Fruit fly (Drosophila melanogaster) whole organism, embryonic: ENCODE results near the gene gry.
A peak's percentile ranks its signal among the peaks of the same experiment; 100 is the strongest.

Experiments used
- Antp ChIP-seq: fragments of 200-800 bp; sonication (Bioruptor generic); optimal IDR thresholded peaks from 3 replicates; lab custom pipeline; 2016; ENCODE audit warnings: missing biosample characterization, missing genetic modification characterization
- Asciz ChIP-seq: fragments of 200-800 bp; sonication (Bioruptor generic); optimal IDR thresholded peaks from 2 replicates; lab custom pipeline; 2017; ENCODE audit warnings: missing biosample characterization, mild to moderate bottlenecking, missing genetic modification characterization, missing genetic modification reagents
- Atf6 ChIP-seq: fragments of 200-800 bp; sonication (Bioruptor generic); IDR thresholded peaks from 2 replicates; pipeline ENCODE4 v1.3.6; 2022; ENCODE audit warnings: missing biosample characterization, missing genetic modification characterization
- B-H2 ChIP-seq: fragments of 200-800 bp; sonication (Bioruptor generic); optimal IDR thresholded peaks from 2 replicates; lab custom pipeline; 2018; ENCODE audit warnings: missing biosample characterization, mild to moderate bottlenecking, missing genetic modification characterization
- CG10462 ChIP-seq: fragments of 200-800 bp; sonication (Bioruptor generic); optimal IDR thresholded peaks from 2 replicates; lab custom pipeline; 2016; ENCODE audit warnings: missing biosample characterization, missing genetic modification characterization
- CG13123 ChIP-seq: fragments of 200-800 bp; sonication (Bioruptor generic); optimal IDR thresholded peaks from 2 replicates; lab custom pipeline; 2016; ENCODE audit warnings: missing biosample characterization, missing genetic modification characterization
- CG1529 ChIP-seq: fragments of 200-800 bp; sonication (Bioruptor generic); optimal IDR thresholded peaks from 3 replicates; lab custom pipeline; 2018; ENCODE audit warnings: missing biosample characterization, missing genetic modification characterization
- CG15601 ChIP-seq: fragments of 200-800 bp; sonication (Bioruptor generic); optimal IDR thresholded peaks from 3 replicates; lab custom pipeline; 2019; ENCODE audit warnings: missing biosample characterization, mild to moderate bottlenecking, missing genetic modification characterization, moderate library complexity
- CG15696 ChIP-seq: fragments of 200-800 bp; sonication (Bioruptor generic); optimal IDR thresholded peaks from 2 replicates; lab custom pipeline; 2019; ENCODE audit warnings: missing biosample characterization, mild to moderate bottlenecking, missing genetic modification characterization, moderate library complexity
- CG1647 ChIP-seq: fragments of 200-800 bp; sonication (Bioruptor generic); optimal IDR thresholded peaks from 3 replicates; lab custom pipeline; 2016; ENCODE audit warnings: missing biosample characterization, missing genetic modification characterization
- CG2129 ChIP-seq: fragments of 200-800 bp; sonication (Bioruptor generic); IDR thresholded peaks from 2 replicates; pipeline ENCODE4 v1.3.6; 2022; ENCODE audit warnings: missing biosample characterization, missing genetic modification characterization; ENCODE audit not compliant: partially characterized antibody
- CG3065 ChIP-seq: fragments of 200-800 bp; sonication (Bioruptor generic); optimal IDR thresholded peaks from 2 replicates; lab custom pipeline; 2016; ENCODE audit warnings: missing biosample characterization, missing genetic modification characterization
- CG4282 ChIP-seq: fragments of 200-800 bp; sonication (Bioruptor generic); optimal IDR thresholded peaks from 2 replicates; lab custom pipeline; 2016; ENCODE audit warnings: missing biosample characterization, missing genetic modification characterization
- CG6654 ChIP-seq: fragments of 200-800 bp; sonication (Bioruptor generic); optimal IDR thresholded peaks from 2 replicates; lab custom pipeline; 2017; ENCODE audit warnings: missing biosample characterization, mild to moderate bottlenecking, missing genetic modification characterization
- CG6791 ChIP-seq: fragments of 200-800 bp; sonication (Bioruptor generic); IDR thresholded peaks from 3 replicates; pipeline ENCODE4 v1.3.6; 2022; ENCODE audit warnings: missing biosample characterization, missing genetic modification characterization; ENCODE audit not compliant: partially characterized antibody
- CG7928 ChIP-seq: fragments of 200-800 bp; sonication (Bioruptor generic); optimal IDR thresholded peaks from 2 replicates; lab custom pipeline; 2017; ENCODE audit warnings: missing biosample characterization, mild to moderate bottlenecking, missing genetic modification characterization
- CG8089 ChIP-seq: fragments of 200-800 bp; sonication (Bioruptor generic); optimal IDR thresholded peaks from 3 replicates; lab custom pipeline; 2016; ENCODE audit warnings: missing biosample characterization, missing genetic modification characterization
- CG8765 ChIP-seq: fragments of 200-800 bp; sonication (Bioruptor generic); IDR thresholded peaks from 2 replicates; pipeline ENCODE4 v1.3.6; 2022; ENCODE audit warnings: missing biosample characterization, missing genetic modification characterization
- Deaf1 ChIP-seq: fragments of 200-800 bp; optimal IDR thresholded peaks from 3 replicates; lab custom pipeline; 2019; ENCODE audit warnings: missing biosample characterization, mild to moderate bottlenecking, missing genetic modification characterization, moderate library complexity
- Drgx ChIP-seq: fragments of 200-800 bp; sonication (Bioruptor generic); IDR thresholded peaks from 2 replicates; pipeline ENCODE4 v1.3.6; 2022; ENCODE audit warnings: missing biosample characterization, missing genetic modification characterization
- Hsf ChIP-seq: fragments of 200-800 bp; sonication (Bioruptor generic); optimal IDR thresholded peaks from 3 replicates; lab custom pipeline; 2016; ENCODE audit warnings: missing biosample characterization, missing genetic modification characterization
- Nf-YA ChIP-seq: fragments of 200-800 bp; sonication (Bioruptor generic); IDR thresholded peaks from 2 replicates; pipeline ENCODE4 v1.3.6; 2022; ENCODE audit warnings: missing biosample characterization, missing genetic modification characterization
- Nf-YC ChIP-seq: fragments of 200-800 bp; optimal IDR thresholded peaks from 3 replicates; lab custom pipeline; 2019; ENCODE audit warnings: missing biosample characterization, mild to moderate bottlenecking, missing genetic modification characterization, moderate library complexity
- NfI ChIP-seq: fragments of 200-800 bp; sonication (Bioruptor generic); optimal IDR thresholded peaks from 3 replicates; lab custom pipeline; 2018; ENCODE audit warnings: missing biosample characterization, mild to moderate bottlenecking, missing genetic modification characterization, moderate library complexity
- PHDP ChIP-seq: fragments of 200-800 bp; sonication (Bioruptor generic); optimal IDR thresholded peaks from 3 replicates; lab custom pipeline; 2018; ENCODE audit warnings: missing biosample characterization, mild to moderate bottlenecking, missing genetic modification characterization, moderate library complexity
- amos ChIP-seq: fragments of 200-800 bp; sonication (Bioruptor generic); IDR thresholded peaks from 2 replicates; pipeline ENCODE4 v1.3.6; 2022; ENCODE audit warnings: missing biosample characterization, missing genetic modification characterization; ENCODE audit not compliant: partially characterized antibody
- chm ChIP-seq: fragments of 200-800 bp; sonication (Bioruptor generic); IDR thresholded peaks from 2 replicates; pipeline ENCODE4 v1.3.6; 2022; ENCODE audit warnings: missing biosample characterization, missing genetic modification characterization
- corto ChIP-seq: fragments of 200-800 bp; sonication (Bioruptor generic); optimal IDR thresholded peaks from 2 replicates; lab custom pipeline; 2016; ENCODE audit warnings: missing biosample characterization, mild to moderate bottlenecking, missing genetic modification characterization, moderate library complexity
- crc ChIP-seq: fragments of 200-800 bp; sonication (Bioruptor generic); optimal IDR thresholded peaks from 2 replicates; lab custom pipeline; 2016; ENCODE audit warnings: missing biosample characterization, missing genetic modification characterization
- dati ChIP-seq: fragments of 200-800 bp; sonication (Bioruptor generic); IDR thresholded peaks from 2 replicates; pipeline ENCODE4 v1.3.6; 2022; ENCODE audit warnings: missing biosample characterization, missing genetic modification characterization
- en ChIP-seq: fragments of 200-800 bp; sonication (Bioruptor generic); optimal IDR thresholded peaks from 2 replicates; lab custom pipeline; 2016; ENCODE audit warnings: missing biosample characterization, missing genetic modification characterization
- esg ChIP-seq: fragments of 200-800 bp; sonication (Bioruptor generic); conservative IDR thresholded peaks from 2 replicates; pipeline ENCODE4 v1.3.6; 2022; ENCODE audit warnings: missing biosample characterization, missing genetic modification characterization
- eyg ChIP-seq: fragments of 200-800 bp; sonication (Bioruptor generic); optimal IDR thresholded peaks from 3 replicates; lab custom pipeline; 2016; ENCODE audit warnings: missing biosample characterization, missing genetic modification characterization
- ftz-f1 ChIP-seq: fragments of 200-800 bp; sonication (Bioruptor generic); optimal IDR thresholded peaks from 2 replicates; lab custom pipeline; 2016; ENCODE audit warnings: missing biosample characterization, missing genetic modification characterization
- gfzf ChIP-seq: fragments of 200-800 bp; sonication (Bioruptor generic); optimal IDR thresholded peaks from 2 replicates; lab custom pipeline; 2016; ENCODE audit warnings: missing biosample characterization, mild to moderate bottlenecking, missing genetic modification characterization, moderate library complexity
- her ChIP-seq: fragments of 200-800 bp; sonication (Bioruptor generic); optimal IDR thresholded peaks from 2 replicates; lab custom pipeline; 2016; ENCODE audit warnings: missing biosample characterization, missing genetic modification characterization
- jing ChIP-seq: fragments of 200-800 bp; sonication (Bioruptor generic); optimal IDR thresholded peaks from 2 replicates; lab custom pipeline; 2018; ENCODE audit warnings: missing biosample characterization, mild to moderate bottlenecking, missing genetic modification characterization
- kay ChIP-seq: fragments of 200-800 bp; sonication (Bioruptor generic); optimal IDR thresholded peaks from 2 replicates; lab custom pipeline; 2016; ENCODE audit warnings: missing biosample characterization, missing genetic modification characterization
- nau ChIP-seq: fragments of 200-800 bp; sonication (Bioruptor generic); optimal IDR thresholded peaks from 3 replicates; lab custom pipeline; 2017; ENCODE audit warnings: missing biosample characterization, mild to moderate bottlenecking, missing genetic modification characterization, missing genetic modification reagents
- pan ChIP-seq, 4 experiments: fragments of >200 bp in 3 of 4; fragments of 200-800 bp in 1 of 4; sonication (Bioruptor generic) in 1 of 4; optimal IDR thresholded peaks in 3 of 4; IDR thresholded peaks in 1 of 4; 2 replicates each; pipeline versions ENCODE4 v1.3.6 to Lab custom; 2017 to 2022; ENCODE audit warnings: missing biosample characterization in 2 of 4, missing genetic modification characterization in 2 of 4, mixed read lengths in 1 of 4
- slbo ChIP-seq: fragments of 200-800 bp; sonication (Bioruptor generic); IDR thresholded peaks from 2 replicates; pipeline ENCODE4 v1.3.6; 2022; ENCODE audit warnings: missing biosample characterization, missing genetic modification characterization
- slp2 ChIP-seq: fragments of 200-800 bp; sonication (Bioruptor generic); optimal IDR thresholded peaks from 2 replicates; lab custom pipeline; 2016; ENCODE audit warnings: missing biosample characterization, missing genetic modification characterization
- tap ChIP-seq: fragments of 200-800 bp; optimal IDR thresholded peaks from 3 replicates; lab custom pipeline; 2019; ENCODE audit warnings: missing biosample characterization, mild to moderate bottlenecking, missing genetic modification characterization, moderate library complexity
- tgo ChIP-seq: fragments of 200-800 bp; sonication (Bioruptor generic); IDR thresholded peaks from 3 replicates; pipeline ENCODE4 v1.3.6; 2022; ENCODE audit warnings: missing biosample characterization, missing genetic modification characterization
- tll ChIP-seq, 2 experiments: fragments of 200-800 bp in 1 of 2; fragments of >200 bp in 1 of 2; sonication (Bioruptor generic) in 1 of 2; optimal IDR thresholded peaks; 2 replicates each; lab custom pipeline; 2017 to 2019; ENCODE audit warnings: missing biosample characterization in 2 of 2, missing genetic modification characterization in 2 of 2, mild to moderate bottlenecking in 1 of 2, moderate library complexity in 1 of 2
- wor ChIP-seq: fragments of 200-800 bp; sonication (Bioruptor generic); IDR thresholded peaks from 2 replicates; pipeline ENCODE4 v1.3.6; 2022; ENCODE audit warnings: missing biosample characterization, missing genetic modification characterization
- zf30C ChIP-seq: fragments of 200-800 bp; sonication (Bioruptor generic); optimal IDR thresholded peaks from 3 replicates; lab custom pipeline; 2018; ENCODE audit warnings: missing biosample characterization, mild to moderate bottlenecking, missing genetic modification characterization
- zfh2 ChIP-seq: fragments of 200-800 bp; sonication (Bioruptor generic); optimal IDR thresholded peaks from 2 replicates; lab custom pipeline; 2016; ENCODE audit warnings: missing biosample characterization, missing genetic modification characterization

Gene gry

DNA sequence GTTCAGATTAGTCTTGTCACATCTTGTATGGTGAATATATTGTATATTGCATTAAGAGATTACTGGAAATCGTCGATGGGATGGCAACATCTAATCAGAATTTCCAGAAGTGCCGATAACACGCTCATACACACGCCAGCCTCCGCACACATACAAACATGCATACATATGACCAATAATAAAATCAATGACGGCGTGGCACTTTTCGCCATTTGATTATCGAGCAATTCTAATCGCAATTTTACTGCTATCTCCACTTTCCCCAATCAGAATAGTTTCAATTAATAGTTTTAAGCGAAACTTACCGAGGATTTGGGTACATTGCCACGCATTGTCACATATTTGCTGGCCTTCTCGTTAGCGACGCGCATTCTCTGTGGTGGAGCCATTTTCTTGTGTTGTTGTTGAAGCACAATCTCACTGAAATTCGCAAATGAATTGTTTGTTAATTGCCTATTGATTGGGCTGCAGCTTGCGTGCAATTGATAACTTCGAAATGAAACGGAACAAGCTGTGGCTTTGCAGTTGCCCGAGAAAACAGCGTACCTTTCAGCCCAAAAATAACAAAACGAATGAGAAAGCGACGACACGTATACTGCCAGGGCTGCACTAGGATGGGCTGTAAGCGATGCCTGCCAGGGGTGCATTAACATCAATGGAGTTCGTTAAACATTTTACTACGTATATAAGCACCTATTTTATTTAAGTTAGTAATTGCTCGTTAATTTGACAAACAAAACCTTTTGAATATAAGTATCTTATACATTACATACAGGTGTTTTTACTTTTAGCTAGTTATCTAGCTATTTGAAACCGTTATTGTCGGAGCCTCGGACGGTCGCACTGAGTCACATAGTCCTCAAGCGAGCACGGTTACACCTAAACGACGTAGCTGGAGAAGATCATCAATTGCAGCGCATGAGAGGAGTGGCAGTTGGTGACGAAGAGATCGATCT, at the start of gene gry, which contains the start of gene CG32276 (continued):
- TF ChIP-seq wor (GFP tag; lab: Robert Waterston, UW): peak; percentile 59
- peak; percentile 48 for TF ChIP-seq crc (GFP tag; lab: Kevin White, UChicago)
- peak; percentile 83 for TF ChIP-seq B-H2
- TF ChIP-seq zf30C (GFP tag; lab: Kevin White, UChicago): no peak
- TF ChIP-seq CG7928: peak; percentile 99
- TF ChIP-seq Drgx (GFP tag; lab: Robert Waterston, UW): peak; percentile 55; the same call in 1 of the 2 replicates
- peak; percentile 85 for TF ChIP-seq zfh2 (GFP tag; lab: Kevin White, UChicago)
- TF ChIP-seq dati (GFP tag; lab: Robert Waterston, UW): peak; percentile 48; the same call in 1 of the 2 replicates
- peak; percentile 94 for TF ChIP-seq gfzf (GFP tag; lab: Kevin White, UChicago)
- peak; percentile 85 for TF ChIP-seq Hsf
- TF ChIP-seq CG8089 (GFP tag; lab: Kevin White, UChicago): peak; percentile 58
- peak; percentile 67 for TF ChIP-seq slp2 (GFP tag; lab: Kevin White, UChicago)
- TF ChIP-seq Atf6 (GFP tag; lab: Robert Waterston, UW): peak; percentile 39; the same call in 1 of the 2 replicates
- peak; percentile 53 for TF ChIP-seq en
- peak; percentile 67 for TF ChIP-seq CG4282 (GFP tag; lab: Kevin White, UChicago)
- peak; percentile 64 to 72 for TF ChIP-seq tll (GFP tag; optimal IDR thresholded peaks at IDR 0.05; lab: Kevin White, UChicago)
- TF ChIP-seq Antp (GFP tag; lab: Kevin White, UChicago): peak; percentile 79
- TF ChIP-seq amos: no peak; the same call in 1 of the 2 replicates
- TF ChIP-seq slbo: peak; percentile 86
- no peak for TF ChIP-seq Asciz (GFP tag; lab: Kevin White, UChicago)
- peak; percentile 63 for TF ChIP-seq tap
- TF ChIP-seq CG1647: peak; percentile 79
- peak; percentile 54 for TF ChIP-seq eyg (GFP tag; lab: Kevin White, UChicago)
- peak; percentile 75 for TF ChIP-seq CG15696 (tag; lab: Kevin White, UChicago)
- TF ChIP-seq Nf-YA: no peak
- TF ChIP-seq Deaf1: no peak
- peak; percentile 74 for TF ChIP-seq chm (GFP tag; lab: Robert Waterston, UW)
- no peak for TF ChIP-seq corto (GFP tag; lab: Kevin White, UChicago)
- no peak for TF ChIP-seq PHDP (tag; lab: Kevin White, UChicago)
- TF ChIP-seq esg (GFP tag; lab: Robert Waterston, UW): peak; percentile 65
- TF ChIP-seq CG3065 (GFP tag; lab: Kevin White, UChicago): peak; percentile 50
- TF ChIP-seq Nf-YC (tag; lab: Kevin White, UChicago): no peak
- TF ChIP-seq CG10462 (GFP tag; lab: Kevin White, UChicago): peak; percentile 66
- peak; percentile 83 for TF ChIP-seq ftz-f1 (GFP tag; lab: Kevin White, UChicago)
- peak; percentile 71 for TF ChIP-seq CG8765
- no peak for TF ChIP-seq CG6654
- TF ChIP-seq nau: no peak
- peak; percentile 71 for TF ChIP-seq her (GFP tag; lab: Kevin White, UChicago)
- TF ChIP-seq CG2129: no peak
- TF ChIP-seq CG15601: no peak
- TF ChIP-seq NfI (GFP tag; lab: Kevin White, UChicago): peak; percentile 73
- TF ChIP-seq CG1529 (GFP tag; lab: Kevin White, UChicago): no peak
- peak; percentile 83 for TF ChIP-seq kay (GFP tag; lab: Kevin White, UChicago)
- peak; percentile 73 for TF ChIP-seq tgo (GFP tag; lab: Robert Waterston, UW)
- peak; percentile 54 for TF ChIP-seq CG13123 (GFP tag; lab: Kevin White, UChicago)
- TF ChIP-seq jing (GFP tag; lab: Kevin White, UChicago): no peak
- no peak for TF ChIP-seq CG6791 (GFP tag; lab: Robert Waterston, UW)
- no peak for TF ChIP-seq pan (optimal IDR thresholded peaks at IDR 0.05; lab: Kevin White, UChicago)
- peak in 1 of 2 experiments; percentile 29 for TF ChIP-seq pan (GFP tag; optimal IDR thresholded peaks at IDR 0.05 in 1 of 2, IDR thresholded peaks at IDR 0.05 in 1 of 2)
